Worm (Caenorhabditis elegans): ENCODE results near the gene Y51H4A.6.

Gene Y51H4A.6

DNA sequence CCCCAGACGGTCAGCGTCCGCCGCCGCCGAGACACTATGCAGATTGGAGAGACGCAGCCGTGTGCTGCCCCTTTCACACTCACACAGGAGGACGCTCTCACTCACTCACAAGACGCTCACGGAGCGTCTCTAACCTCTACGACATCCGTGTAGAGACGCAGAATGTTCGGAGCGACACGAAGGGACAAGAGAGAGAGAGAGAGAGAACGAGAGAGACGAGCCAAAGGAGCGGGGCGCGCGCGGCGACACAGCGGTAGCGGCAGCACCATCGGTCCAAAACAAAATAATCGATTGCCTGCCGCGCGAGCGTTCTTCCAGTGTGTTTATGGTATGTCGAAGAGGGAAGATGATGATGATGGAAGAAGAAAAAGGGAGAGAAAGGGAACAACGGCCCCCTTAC, 41.1 kb upstream of the Y51H4A.6 start (continued):
- TF ChIP-seq blmp-1 (tag; optimal IDR thresholded peaks at IDR 0.05) (peak; percentile 80), nhr-28 (tag; optimal IDR thresholded peaks at IDR 0.05) (no peak), egl-13 (tag; optimal IDR thresholded peaks at IDR 0.05) (peak; percentile 75), lin-14 (GFP tag; optimal IDR thresholded peaks at IDR 0.05) (peak; percentile 96), nhr-76 (tag; optimal IDR thresholded peaks at IDR 0.05) (no peak), nhr-85 (tag) (peak; percentile 91), mab-9 (GFP tag; IDR thresholded peaks at IDR 0.05) (peak; percentile 60; the same call in 1 of the 2 replicates), rnt-1 (tag; optimal IDR thresholded peaks at IDR 0.05) (peak; percentile 91), sptf-1 (tag; optimal IDR thresholded peaks at IDR 0.05) (no peak), nhr-90 (tag; optimal IDR thresholded peaks at IDR 0.05; ENCODE audit: poor library complexity) (peak; percentile 85), sup-37 (GFP tag; optimal IDR thresholded peaks at IDR 0.05) (no peak), F16B12.6 (tag; optimal IDR thresholded peaks at IDR 0.05) (no peak), dpl-1 (GFP tag; optimal IDR thresholded peaks at IDR 0.05) (peak in 2 of 3 experiments; percentile 34 to 40), elt-3 (tag; optimal IDR thresholded peaks at IDR 0.05) (no peak), jun-1 (tag; optimal IDR thresholded peaks at IDR 0.05) (peak; percentile 88), pax-3 (tag; optimal IDR thresholded peaks at IDR 0.05) (no peak), ceh-90 (tag; optimal IDR thresholded peaks at IDR 0.05) (no peak), pag-3 (tag; optimal IDR thresholded peaks at IDR 0.05; ENCODE audit: borderline replicate concordance, insufficient read depth) (no peak), lin-39 (tag; optimal IDR thresholded peaks at IDR 0.05) (no peak), fos-1 (tag; optimal IDR thresholded peaks at IDR 0.05) (peak; percentile 90), nhr-19 (GFP tag; conservative IDR thresholded peaks at IDR 0.05) (peak; percentile 74), unc-86 (tag; optimal IDR thresholded peaks at IDR 0.05) (peak; percentile 86), hpl-2 (GFP tag; optimal IDR thresholded peaks at IDR 0.05) (no peak), ceh-8 (GFP tag; optimal IDR thresholded peaks at IDR 0.05) (peak; percentile 58), lir-3 (tag; optimal IDR thresholded peaks at IDR 0.05; ENCODE audit: poor library complexity) (no peak), xbp-1 (tag; optimal IDR thresholded peaks at IDR 0.05) (peak; percentile 73), dsc-1 (tag; optimal IDR thresholded peaks at IDR 0.05) (peak; percentile 59), nhr-237 (tag; optimal IDR thresholded peaks at IDR 0.05) (peak; percentile 37), nhr-11 (tag; optimal IDR thresholded peaks at IDR 0.05) (no peak), C04F5.9 (tag; optimal IDR thresholded peaks at IDR 0.05) (peak; percentile 10), sox-4 (tag; optimal IDR thresholded peaks at IDR 0.05) (peak; percentile 64), hlh-4 (tag; optimal IDR thresholded peaks at IDR 0.05) (no peak), egl-27 (tag; optimal IDR thresholded peaks at IDR 0.05) (peak in 1 of 2 experiments; percentile 14), pqm-1 (tag; optimal IDR thresholded peaks at IDR 0.05) (no peak), unc-98 (GFP tag; IDR thresholded peaks at IDR 0.05) (no peak), C34B4.2 (tag; optimal IDR thresholded peaks at IDR 0.05) (no peak), ama-1 (optimal IDR thresholded peaks at IDR 0.05) (no peak), nhr-47 (tag; optimal IDR thresholded peaks at IDR 0.05) (peak; percentile 87), skn-1 (tag; optimal IDR thresholded peaks at IDR 0.05) (peak; percentile 55), snpc-4 (tag; optimal IDR thresholded peaks at IDR 0.05) (peak; percentile 62), ces-1 (GFP tag; optimal IDR thresholded peaks at IDR 0.05) (no peak), zip-4 (GFP tag; optimal IDR thresholded peaks at IDR 0.05) (no peak), tbx-2 (tag; optimal IDR thresholded peaks at IDR 0.05) (peak; percentile 84), snu-23 (GFP tag; optimal IDR thresholded peaks at IDR 0.05) (peak; percentile 91), ceh-63 (GFP tag; optimal IDR thresholded peaks at IDR 0.05) (no peak), ceh-88 (GFP tag; IDR thresholded peaks at IDR 0.05) (peak; percentile 43; the same call in 1 of the 2 replicates), lsy-2 (tag; optimal IDR thresholded peaks at IDR 0.05) (peak; percentile 74 to 86), isw-1 (GFP tag; IDR thresholded peaks at IDR 0.05) (peak; percentile 61), mdl-1 (tag; optimal IDR thresholded peaks at IDR 0.05) (peak in 1 of 2 experiments; percentile 75), unc-130 (tag; optimal IDR thresholded peaks at IDR 0.05) (no peak), nhr-77 (tag; optimal IDR thresholded peaks at IDR 0.05) (peak; percentile 69), swsn-7 (tag; optimal IDR thresholded peaks at IDR 0.05) (peak; percentile 89), ets-5 (GFP tag; IDR thresholded peaks at IDR 0.05) (no peak)

Data from whole organism, L1 larva.